Worm (Caenorhabditis elegans) whole organism, early embryonic: Measurements from ENCODE around the gene C08G9.2.

Source experiments
- aly-1 ChIP-seq: sonication (generic microtip); optimal IDR thresholded peaks from 2 replicates; lab custom pipeline; 2016; ENCODE audit warnings: missing genetic modification characterization, missing compliant biosample characterization
- ama-1 ChIP-seq: fragments of 150-350 bp; optimal IDR thresholded peaks from 2 replicates; lab custom pipeline; 2014
- ceh-13 ChIP-seq: fragments of 200-800 bp; sonication (Bioruptor generic); optimal IDR thresholded peaks from 2 replicates; lab custom pipeline; 2018; ENCODE audit warnings: mild to moderate bottlenecking, missing genetic modification characterization, missing compliant biosample characterization
- ceh-36 ChIP-seq: sonication (generic microtip); optimal IDR thresholded peaks from 2 replicates; lab custom pipeline; 2016; ENCODE audit warnings: missing genetic modification characterization, inconsistent platforms, missing compliant biosample characterization
- ets-7 ChIP-seq: sonication (generic microtip); optimal IDR thresholded peaks from 2 replicates; lab custom pipeline; 2016; ENCODE audit warnings: missing genotype, missing genetic modification characterization, missing compliant biosample characterization
- flt-1 ChIP-seq: fragments of 200-800 bp; sonication (Bioruptor generic); IDR thresholded peaks from 2 replicates; pipeline ENCODE4 v1.3.6; 2022; ENCODE audit warnings: missing genetic modification characterization, missing compliant biosample characterization
- hmg-4 ChIP-seq: fragments of 200-800 bp; sonication (Bioruptor generic); optimal IDR thresholded peaks from 2 replicates; lab custom pipeline; 2018; ENCODE audit warnings: mild to moderate bottlenecking, missing genetic modification characterization, missing compliant biosample characterization
- hnd-1 ChIP-seq: sonication (generic microtip); optimal IDR thresholded peaks from 2 replicates; lab custom pipeline; 2016; ENCODE audit warnings: missing genetic modification characterization, missing compliant biosample characterization
- pes-1 ChIP-seq: fragments of 200-800 bp; sonication (Bioruptor generic); IDR thresholded peaks from 2 replicates; pipeline ENCODE4 v1.3.6; 2022; ENCODE audit warnings: missing genetic modification reagents, missing genetic modification characterization, missing compliant biosample characterization
- scrt-1 ChIP-seq: fragments of 200-800 bp; sonication (Bioruptor generic); IDR thresholded peaks from 2 replicates; pipeline ENCODE4 v1.3.6; 2022; ENCODE audit warnings: missing genetic modification characterization, missing compliant biosample characterization
- tbx-11 ChIP-seq: fragments of 200-800 bp; sonication (Bioruptor generic); IDR thresholded peaks from 2 replicates; pipeline ENCODE4 v1.3.6; 2022; ENCODE audit warnings: missing genetic modification characterization, missing compliant biosample characterization
- tbx-37 ChIP-seq: fragments of 200-800 bp; sonication (Bioruptor generic); conservative IDR thresholded peaks from 2 replicates; pipeline ENCODE4 v1.3.6; 2022; ENCODE audit warnings: missing genetic modification reagents, missing genetic modification characterization, missing compliant biosample characterization

DNA sequence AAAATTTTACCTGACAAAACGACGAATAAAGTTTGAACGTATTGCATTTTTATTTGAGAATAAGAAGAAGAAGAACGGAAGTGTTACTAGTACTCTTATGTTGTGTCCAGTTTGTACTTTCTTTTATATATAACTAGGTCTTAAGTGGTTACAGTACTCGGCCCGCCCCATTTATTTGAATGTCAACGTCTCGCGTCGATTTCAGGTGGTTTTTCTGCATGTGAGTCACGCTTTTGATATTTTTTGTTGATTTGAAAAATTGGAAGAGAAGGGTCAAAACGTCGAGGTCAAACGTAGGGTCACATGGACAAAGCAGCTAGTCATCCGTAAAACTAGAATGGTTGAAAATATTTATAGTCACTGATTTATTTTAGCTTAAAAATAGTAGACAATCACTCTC is 43.8 kb downstream of the C08G9.2 start, which contains the start of gene F45E4.5:
- TF ChIP-seq scrt-1 (GFP tag; lab: Robert Waterston, UW) (no peak), tbx-37 (GFP tag; lab: Robert Waterston, UW) (no peak), ama-1 (lab: Kevin White, UChicago) (no peak), flt-1 (GFP tag; lab: Robert Waterston, UW) (no peak), hnd-1 (no peak), hmg-4 (GFP tag; lab: Kevin White, UChicago) (no peak), pes-1 (GFP tag; lab: Robert Waterston, UW) (no peak), tbx-11 (GFP tag; lab: Robert Waterston, UW) (no peak), ceh-13 (no peak), aly-1 (tag; lab: Kevin White, UChicago) (no peak), ceh-36 (tag; lab: Kevin White, UChicago) (no peak), ets-7 (tag; lab: Kevin White, UChicago) (no peak)
